Fruit fly (Drosophila melanogaster) whole organism, adult: ENCODE results near the gene Pdh.

Experiments
- CG12768 ChIP-seq: fragments of 200-800 bp; sonication (Bioruptor generic); optimal IDR thresholded peaks from 2 replicates; lab custom pipeline; 2017; ENCODE audit warnings: missing biosample characterization, missing genetic modification characterization, mild to moderate bottlenecking, moderate library complexity, missing genetic modification reagents
- CG14711 ChIP-seq: fragments of 200-800 bp; sonication (Bioruptor generic); optimal IDR thresholded peaks from 2 replicates; lab custom pipeline; 2018; ENCODE audit warnings: missing biosample characterization, mild to moderate bottlenecking, missing genetic modification characterization, moderate library complexity
- CG1620 ChIP-seq: fragments of 200-800 bp; sonication (Bioruptor generic); optimal IDR thresholded peaks from 2 replicates; lab custom pipeline; 2016; ENCODE audit warnings: missing biosample characterization, missing genetic modification characterization
- CG33017 ChIP-seq: fragments of 200-800 bp; sonication (Bioruptor generic); optimal IDR thresholded peaks from 2 replicates; lab custom pipeline; 2018; ENCODE audit warnings: missing biosample characterization, mild to moderate bottlenecking, missing genetic modification characterization, moderate library complexity
- CG5204 ChIP-seq: fragments of 200-800 bp; sonication (Bioruptor generic); optimal IDR thresholded peaks from 2 replicates; lab custom pipeline; 2016; ENCODE audit warnings: missing biosample characterization, missing genetic modification characterization
- CG7045 ChIP-seq: fragments of 200-800 bp; sonication (Bioruptor generic); optimal IDR thresholded peaks from 2 replicates; lab custom pipeline; 2017; ENCODE audit warnings: missing biosample characterization, mild to moderate bottlenecking, missing genetic modification characterization
- CG7101 ChIP-seq: fragments of 200-800 bp; sonication (Bioruptor generic); optimal IDR thresholded peaks from 2 replicates; lab custom pipeline; 2018; ENCODE audit warnings: missing biosample characterization, mild to moderate bottlenecking, missing genetic modification characterization, moderate library complexity
- Clk ChIP-seq: fragments of 200-800 bp; sonication (Bioruptor generic); optimal IDR thresholded peaks from 2 replicates; lab custom pipeline; 2017; ENCODE audit warnings: missing biosample characterization, missing genetic modification characterization
- Crg-1 ChIP-seq: fragments of 200-800 bp; sonication (Bioruptor generic); optimal IDR thresholded peaks from 2 replicates; lab custom pipeline; 2016; ENCODE audit warnings: missing biosample characterization, missing genetic modification characterization
- Hr96 ChIP-seq: fragments of 200-800 bp; sonication (Bioruptor generic); optimal IDR thresholded peaks from 2 replicates; lab custom pipeline; 2016; ENCODE audit warnings: missing biosample characterization, missing genetic modification characterization
- cnc ChIP-seq, 2 experiments: fragments of >200 bp; optimal IDR thresholded peaks; 2 replicates each; lab custom pipeline; 2017
- kay ChIP-seq: fragments of 200-800 bp; sonication (Bioruptor generic); peaks from one replicate; lab custom pipeline; 2016; ENCODE audit warnings: missing biosample characterization, missing genetic modification characterization, borderline replicate concordance
- tj ChIP-seq: fragments of 200-800 bp; sonication (Bioruptor generic); optimal IDR thresholded peaks from 3 replicates; lab custom pipeline; 2017; ENCODE audit warnings: missing biosample characterization, mild to moderate bottlenecking, missing genetic modification characterization, moderate library complexity
- toe ChIP-seq: fragments of 200-800 bp; sonication (Bioruptor generic); optimal IDR thresholded peaks from 2 replicates; lab custom pipeline; 2016; ENCODE audit warnings: missing biosample characterization, missing genetic modification characterization

DNA sequence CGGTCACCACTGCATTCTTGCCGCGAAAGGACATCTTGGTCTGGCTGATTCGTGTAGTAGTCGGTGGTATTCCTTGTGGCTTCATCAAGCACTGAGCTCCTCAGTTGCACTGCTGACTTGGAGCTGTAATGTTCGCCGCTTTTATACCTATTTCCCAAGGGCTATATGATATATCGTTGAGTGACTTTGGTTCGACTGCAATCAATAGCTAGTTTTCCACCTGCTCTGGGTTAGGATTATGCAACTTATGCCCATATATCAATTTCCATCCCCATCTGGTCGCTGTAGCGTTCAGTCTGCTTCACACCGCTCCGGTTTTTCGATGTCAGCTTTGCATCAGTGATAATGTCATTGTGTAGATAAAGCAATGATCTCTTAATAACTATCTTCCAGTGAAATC, at the start of gene Pdh:
- TF ChIP-seq cnc (optimal IDR thresholded peaks at IDR 0.05; lab: Kevin White, UChicago), result no peak
- no peak for TF ChIP-seq kay
- no peak for TF ChIP-seq Clk (GFP tag; lab: Kevin White, UChicago)
- no peak for TF ChIP-seq CG33017 (tag; lab: Kevin White, UChicago)
- no peak for TF ChIP-seq CG5204
- no peak for TF ChIP-seq CG7045 (GFP tag; lab: Kevin White, UChicago)
- TF ChIP-seq CG12768, result no peak
- TF ChIP-seq CG1620 (GFP tag; lab: Kevin White, UChicago), result no peak
- no peak for TF ChIP-seq CG14711 (tag; lab: Kevin White, UChicago)
- no peak for TF ChIP-seq toe (GFP tag; lab: Kevin White, UChicago)
- TF ChIP-seq tj (GFP tag; lab: Kevin White, UChicago), result no peak
- TF ChIP-seq Hr96 (GFP tag; lab: Kevin White, UChicago), result no peak
- TF ChIP-seq Crg-1, result no peak
- no peak for TF ChIP-seq CG7101
